Fruit fly (Drosophila melanogaster) whole organism, pupa: ENCODE data around the gene Galphai.

Source experiments
- CG10348 ChIP-seq: fragments of 200-800 bp; sonication (Bioruptor generic); IDR thresholded peaks from 2 replicates; pipeline ENCODE4 v1.3.6; 2022; ENCODE audit warnings: missing biosample characterization, missing genetic modification characterization
- CG12605 ChIP-seq: fragments of 200-800 bp; sonication (Bioruptor generic); IDR thresholded peaks from 2 replicates; pipeline ENCODE4 v1.3.6; 2022; ENCODE audit warnings: missing biosample characterization, missing genetic modification characterization
- CG13204 ChIP-seq: fragments of 200-800 bp; sonication (Bioruptor generic); optimal IDR thresholded peaks from 2 replicates; lab custom pipeline; 2018; ENCODE audit warnings: missing biosample characterization, mild to moderate bottlenecking, missing genetic modification characterization, moderate library complexity
- CG14655 ChIP-seq: fragments of 200-800 bp; sonication (Bioruptor generic); optimal IDR thresholded peaks from 3 replicates; lab custom pipeline; 2017; ENCODE audit warnings: mild to moderate bottlenecking, missing biosample characterization, missing genetic modification reagents, missing genetic modification characterization
- CG15710 ChIP-seq: fragments of 200-800 bp; sonication (Bioruptor generic); optimal IDR thresholded peaks from 2 replicates; lab custom pipeline; 2018; ENCODE audit warnings: missing biosample characterization, mild to moderate bottlenecking, missing genetic modification characterization, moderate library complexity
- CG17806 ChIP-seq: fragments of 200-800 bp; sonication (Bioruptor generic); optimal IDR thresholded peaks from 2 replicates; lab custom pipeline; 2018; ENCODE audit warnings: missing biosample characterization, mild to moderate bottlenecking, missing genetic modification characterization, moderate library complexity
- CG32121 ChIP-seq: fragments of 200-800 bp; sonication (Bioruptor generic); IDR thresholded peaks from 2 replicates; pipeline ENCODE4 v1.3.6; 2022; ENCODE audit warnings: missing biosample characterization, missing genetic modification characterization
- CG34367 ChIP-seq: fragments of 200-800 bp; sonication (Bioruptor generic); optimal IDR thresholded peaks from 2 replicates; lab custom pipeline; 2018; ENCODE audit warnings: missing biosample characterization, mild to moderate bottlenecking, missing genetic modification characterization
- CG4496 ChIP-seq: fragments of 200-800 bp; sonication (Bioruptor generic); IDR thresholded peaks from 3 replicates; pipeline ENCODE4 v1.3.6; 2022; ENCODE audit warnings: missing biosample characterization, missing genetic modification characterization
- CG8159 ChIP-seq: fragments of 200-800 bp; sonication (Bioruptor generic); optimal IDR thresholded peaks from 3 replicates; lab custom pipeline; 2018; ENCODE audit warnings: missing biosample characterization, mild to moderate bottlenecking, missing genetic modification characterization, moderate library complexity
- CG8301 ChIP-seq: fragments of 200-800 bp; sonication (Bioruptor generic); optimal IDR thresholded peaks from 2 replicates; lab custom pipeline; 2018; ENCODE audit warnings: missing biosample characterization, mild to moderate bottlenecking, missing genetic modification characterization
- CG9948 ChIP-seq: fragments of 200-800 bp; sonication (Bioruptor generic); optimal IDR thresholded peaks from 2 replicates; lab custom pipeline; 2018; ENCODE audit warnings: missing biosample characterization, mild to moderate bottlenecking, missing genetic modification characterization, moderate library complexity
- D1 ChIP-seq: fragments of 200-800 bp; sonication (Bioruptor generic); optimal IDR thresholded peaks from 2 replicates; lab custom pipeline; 2018; ENCODE audit warnings: missing biosample characterization, mild to moderate bottlenecking, missing genetic modification characterization, moderate library complexity
- EcR ChIP-seq: fragments of 200-800 bp; sonication (Bioruptor generic); optimal IDR thresholded peaks from 3 replicates; lab custom pipeline; 2019; ENCODE audit warnings: missing biosample characterization, missing genetic modification characterization, mild to moderate bottlenecking, moderate library complexity, missing genetic modification reagents
- Ets98B ChIP-seq: fragments of 200-800 bp; sonication (Bioruptor generic); IDR thresholded peaks from 2 replicates; pipeline ENCODE4 v1.3.6; 2022; ENCODE audit warnings: missing biosample characterization, missing genetic modification characterization
- Pif1A ChIP-seq: fragments of 200-800 bp; sonication (Bioruptor generic); optimal IDR thresholded peaks from 3 replicates; lab custom pipeline; 2016; ENCODE audit warnings: missing biosample characterization, missing genetic modification characterization
- Pif1B ChIP-seq: fragments of 200-800 bp; sonication (Bioruptor generic); optimal IDR thresholded peaks from 3 replicates; lab custom pipeline; 2016; ENCODE audit warnings: missing biosample characterization, missing genetic modification characterization
- Snoo ChIP-seq: fragments of 200-800 bp; sonication (Bioruptor generic); optimal IDR thresholded peaks from 3 replicates; lab custom pipeline; 2017; ENCODE audit warnings: missing biosample characterization, mild to moderate bottlenecking, missing genetic modification characterization, inconsistent platforms
- fd96Ca ChIP-seq: fragments of 200-800 bp; sonication (Bioruptor generic); IDR thresholded peaks from 3 replicates; pipeline ENCODE4 v1.3.6; 2022; ENCODE audit warnings: missing biosample characterization, missing genetic modification characterization
- gl ChIP-seq: fragments of 200-800 bp; sonication (Bioruptor generic); optimal IDR thresholded peaks from 2 replicates; lab custom pipeline; 2018; ENCODE audit warnings: missing biosample characterization, mild to moderate bottlenecking, missing genetic modification characterization
- rn ChIP-seq: fragments of 200-800 bp; sonication (Bioruptor generic); IDR thresholded peaks from 2 replicates; pipeline ENCODE4 v1.3.6; 2022; ENCODE audit warnings: missing biosample characterization, missing genetic modification characterization

Gene Galphai

dm6 chr3L:6971298-6971697 lies 8.5 kb downstream of the Galphai start:
- no peak for TF ChIP-seq CG4496
- TF ChIP-seq Snoo (tag; lab: Kevin White, UChicago), result no peak
- no peak for TF ChIP-seq Ets98B (GFP tag; lab: Robert Waterston, UW)
- no peak for TF ChIP-seq CG34367 (tag; lab: Kevin White, UChicago)
- TF ChIP-seq CG12605, result no peak
- TF ChIP-seq CG14655 (GFP tag; lab: Kevin White, UChicago), result no peak
- TF ChIP-seq CG8301 (tag; lab: Kevin White, UChicago), result no peak
- no peak for TF ChIP-seq gl (tag; lab: Kevin White, UChicago)
- no peak for TF ChIP-seq rn (GFP tag; lab: Robert Waterston, UW)
- no peak for TF ChIP-seq fd96Ca (GFP tag; lab: Robert Waterston, UW)
- TF ChIP-seq CG10348 (GFP tag; lab: Robert Waterston, UW), result no peak
- TF ChIP-seq, all 21 proteins: peak for 0

- peak; percentile 13 for TF ChIP-seq EcR (GFP tag; lab: Kevin White, UChicago)
- TF ChIP-seq CG13204 (GFP tag; lab: Kevin White, UChicago), result no peak
- no peak for TF ChIP-seq CG32121 (GFP tag; lab: Robert Waterston, UW)
- TF ChIP-seq CG8301 (tag; lab: Kevin White, UChicago), result peak; percentile 8
- peak; percentile 49 for TF ChIP-seq CG8159 (tag; lab: Kevin White, UChicago)
- TF ChIP-seq gl (tag; lab: Kevin White, UChicago), result peak; percentile 26
- TF ChIP-seq CG15710 (tag; lab: Kevin White, UChicago), result peak; percentile 44
- no peak for TF ChIP-seq Pif1A
- peak; percentile 29 for TF ChIP-seq CG9948 (tag; lab: Kevin White, UChicago)
- TF ChIP-seq Ets98B (GFP tag; lab: Robert Waterston, UW), result peak; percentile 47; the same call in 1 of the 2 replicates
- TF ChIP-seq CG12605, result peak; percentile 43; the same call in 1 of the 2 replicates
- TF ChIP-seq CG10348 (GFP tag; lab: Robert Waterston, UW), result no peak
- TF ChIP-seq D1 (tag; lab: Kevin White, UChicago), result no peak
- peak; percentile 57; the same call in 2 of the 3 replicates for TF ChIP-seq CG4496
- no peak for TF ChIP-seq rn (GFP tag; lab: Robert Waterston, UW)
- peak; percentile 2 for TF ChIP-seq CG34367 (tag; lab: Kevin White, UChicago)
- TF ChIP-seq Pif1B (GFP tag; lab: Kevin White, UChicago), result no peak
- no peak for TF ChIP-seq Snoo (tag; lab: Kevin White, UChicago)
- TF ChIP-seq CG14655 (GFP tag; lab: Kevin White, UChicago), result no peak
- no peak for TF ChIP-seq CG17806 (tag; lab: Kevin White, UChicago)
- no peak for TF ChIP-seq fd96Ca (GFP tag; lab: Robert Waterston, UW)
Observed at dm6 chr3L:6968961-6969814, 10.7 kb downstream of the Galphai start, which contains the start of the genes Mis12 and CG9953. Gene Mis12, minus strand, starts transcription at chr3L:6969048. Gene CG9953, plus strand, starts transcription at chr3L:6969658.

dm6 chr3L:6967797-6968196 lies 12.0 kb downstream of the Galphai start, which contains the start of gene CG10064:
Gene CG10064, minus strand, starts transcription at chr3L:6967897.
- TF ChIP-seq CG32121 (GFP tag; lab: Robert Waterston, UW), result no peak
- no peak for TF ChIP-seq CG9948 (tag; lab: Kevin White, UChicago)
- TF ChIP-seq CG10348 (GFP tag; lab: Robert Waterston, UW), result no peak
- TF ChIP-seq gl (tag; lab: Kevin White, UChicago), result no peak
- no peak for TF ChIP-seq CG34367 (tag; lab: Kevin White, UChicago)
- no peak for TF ChIP-seq CG14655 (GFP tag; lab: Kevin White, UChicago)
- no peak for TF ChIP-seq Pif1B (GFP tag; lab: Kevin White, UChicago)
- TF ChIP-seq CG8159 (tag; lab: Kevin White, UChicago), result no peak
- no peak for TF ChIP-seq D1 (tag; lab: Kevin White, UChicago)

- TF ChIP-seq CG14655 (GFP tag; lab: Kevin White, UChicago) (no peak), gl (tag; lab: Kevin White, UChicago) (peak; percentile 38), Snoo (tag; lab: Kevin White, UChicago) (peak; percentile 51), CG12605 (peak; percentile 76), CG10348 (GFP tag; lab: Robert Waterston, UW) (no peak), EcR (GFP tag; lab: Kevin White, UChicago) (peak; percentile 33), CG8301 (tag; lab: Kevin White, UChicago) (peak; percentile 28), D1 (tag; lab: Kevin White, UChicago) (no peak), CG8159 (tag; lab: Kevin White, UChicago) (peak; percentile 49), CG4496 (peak; percentile 87), Ets98B (GFP tag; lab: Robert Waterston, UW) (peak; percentile 64), fd96Ca (GFP tag; lab: Robert Waterston, UW) (peak; percentile 75), CG32121 (GFP tag; lab: Robert Waterston, UW) (peak; percentile 78), CG17806 (tag; lab: Kevin White, UChicago) (peak; percentile 26), CG13204 (GFP tag; lab: Kevin White, UChicago) (no peak), rn (GFP tag; lab: Robert Waterston, UW) (no peak), CG9948 (tag; lab: Kevin White, UChicago) (no peak), Pif1A (peak; percentile 26), CG34367 (tag; lab: Kevin White, UChicago) (no peak), Pif1B (GFP tag; lab: Kevin White, UChicago) (peak; percentile 56), CG15710 (tag; lab: Kevin White, UChicago) (peak; percentile 39)
Observed at dm6 chr3L:6964488-6965152, 15.2 kb downstream of the Galphai start, which contains the start of gene sgl. Gene sgl, minus strand, starts transcription at chr3L:6964758.
